Worm (Caenorhabditis elegans) whole organism, young adult: Measurements from ENCODE around the gene eat-6.

Experiments used
- B0035.1 ChIP-seq: sonication (generic microtip); optimal IDR thresholded peaks from 2 replicates; lab custom pipeline; 2016; ENCODE audit warnings: missing genetic modification characterization, mild to moderate bottlenecking, missing compliant biosample characterization, missing genotype, missing genetic modification reagents
- B0261.1 ChIP-seq: sonication (generic microtip); optimal IDR thresholded peaks from 2 replicates; lab custom pipeline; 2016; ENCODE audit warnings: mild to moderate bottlenecking, missing genetic modification characterization, moderate library complexity, missing compliant biosample characterization
- D2030.7 ChIP-seq: fragments of 200-800 bp; sonication (Bioruptor generic); IDR thresholded peaks from 2 replicates; pipeline ENCODE4 v1.3.6; 2022; ENCODE audit warnings: missing genetic modification reagents, missing genetic modification characterization, missing compliant biosample characterization
- F10E7.11 ChIP-seq: sonication (generic microtip); optimal IDR thresholded peaks from 2 replicates; lab custom pipeline; 2017; ENCODE audit warnings: mild to moderate bottlenecking, missing genetic modification characterization, moderate library complexity, missing compliant biosample characterization
- F39B2.1 ChIP-seq: fragments of 200-800 bp; sonication (Bioruptor generic); IDR thresholded peaks from 2 replicates; pipeline ENCODE4 v1.3.6; 2022; ENCODE audit warnings: missing genetic modification reagents, missing genetic modification characterization, missing compliant biosample characterization
- F52B5.7 ChIP-seq: sonication (generic microtip); optimal IDR thresholded peaks from 2 replicates; lab custom pipeline; 2016; ENCODE audit warnings: mild to moderate bottlenecking, missing genetic modification characterization, missing compliant biosample characterization
- F57A8.1 ChIP-seq: fragments of 200-800 bp; sonication (Bioruptor generic); optimal IDR thresholded peaks from 2 replicates; lab custom pipeline; 2018; ENCODE audit warnings: mild to moderate bottlenecking, missing genetic modification characterization, moderate library complexity, missing compliant biosample characterization
- K12H6.12 ChIP-seq: fragments of 200-800 bp; sonication (Bioruptor generic); optimal IDR thresholded peaks from 2 replicates; lab custom pipeline; 2018; ENCODE audit warnings: mild to moderate bottlenecking, missing genetic modification characterization, missing compliant biosample characterization
- Y53F4B.3 ChIP-seq: fragments of 200-800 bp; sonication (Bioruptor generic); IDR thresholded peaks from 2 replicates; pipeline ENCODE4 v1.3.6; 2022; ENCODE audit warnings: missing genetic modification reagents, missing genetic modification characterization, missing compliant biosample characterization
- Y56A3A.18 ChIP-seq: fragments of 200-800 bp; sonication (Bioruptor generic); IDR thresholded peaks from 2 replicates; pipeline ENCODE4 v1.3.6; 2022; ENCODE audit warnings: missing genetic modification reagents, missing genetic modification characterization, missing compliant biosample characterization
- Y79H2A.3 ChIP-seq: fragments of 200-800 bp; sonication (Bioruptor generic); conservative IDR thresholded peaks from 2 replicates; pipeline ENCODE4 v1.3.6; 2022; ENCODE audit warnings: missing genetic modification reagents, missing genetic modification characterization, missing compliant biosample characterization
- ZK185.1 ChIP-seq: sonication (generic microtip); optimal IDR thresholded peaks from 2 replicates; lab custom pipeline; 2016; ENCODE audit warnings: mild to moderate bottlenecking, missing genetic modification characterization, missing compliant biosample characterization; ENCODE audit not compliant: poor library complexity, severe bottlenecking
- athp-1 ChIP-seq: sonication (generic microtip); optimal IDR thresholded peaks from 2 replicates; lab custom pipeline; 2017; ENCODE audit warnings: mild to moderate bottlenecking, missing genetic modification characterization, missing compliant biosample characterization
- attf-5 ChIP-seq: fragments of 200-800 bp; sonication (Bioruptor generic); optimal IDR thresholded peaks from 2 replicates; lab custom pipeline; 2018; ENCODE audit warnings: mild to moderate bottlenecking, missing genetic modification characterization, missing compliant biosample characterization
- attf-6 ChIP-seq: fragments of 200-800 bp; sonication (Bioruptor generic); IDR thresholded peaks from 2 replicates; pipeline ENCODE4 v1.3.6; 2022; ENCODE audit warnings: missing genetic modification reagents, missing genetic modification characterization, missing compliant biosample characterization
- bed-1 ChIP-seq: fragments of 200-800 bp; sonication (Bioruptor generic); IDR thresholded peaks from 2 replicates; pipeline ENCODE4 v1.3.6; 2022; ENCODE audit warnings: missing genetic modification reagents, missing genetic modification characterization, missing compliant biosample characterization
- ccch-3 ChIP-seq: fragments of 200-800 bp; sonication (Bioruptor generic); optimal IDR thresholded peaks from 2 replicates; lab custom pipeline; 2018; ENCODE audit warnings: mild to moderate bottlenecking, missing genetic modification characterization, missing compliant biosample characterization
- ceh-40 ChIP-seq: fragments of 200-800 bp; sonication (Bioruptor generic); IDR thresholded peaks from 2 replicates; pipeline ENCODE4 v1.3.6; 2022; ENCODE audit warnings: missing genetic modification characterization, missing compliant biosample characterization
- dox-1 ChIP-seq: fragments of 200-800 bp; sonication (Bioruptor generic); IDR thresholded peaks from 2 replicates; pipeline ENCODE4 v1.3.6; 2022; ENCODE audit warnings: missing genetic modification reagents, missing genetic modification characterization, missing compliant biosample characterization
- dpl-1 ChIP-seq: fragments of 150-350 bp; optimal IDR thresholded peaks from 2 replicates; lab custom pipeline; 2014; ENCODE audit warnings: missing biosample characterization, missing genetic modification reagents, missing genetic modification characterization
- egrh-3 ChIP-seq: fragments of 200-800 bp; sonication (Bioruptor generic); IDR thresholded peaks from 2 replicates; pipeline ENCODE4 v1.3.6; 2022; ENCODE audit warnings: missing genetic modification reagents, missing genetic modification characterization, missing compliant biosample characterization
- ekl-4 ChIP-seq: fragments of 200-800 bp; sonication (Bioruptor generic); IDR thresholded peaks from 2 replicates; pipeline ENCODE4 v1.3.6; 2022; ENCODE audit warnings: missing genetic modification reagents, missing genetic modification characterization, missing compliant biosample characterization
- ets-4 ChIP-seq: fragments of 200-800 bp; sonication (Bioruptor generic); optimal IDR thresholded peaks from 2 replicates; lab custom pipeline; 2018; ENCODE audit warnings: mild to moderate bottlenecking, missing genetic modification characterization, missing compliant biosample characterization
- hsf-1 ChIP-seq: fragments of 200-800 bp; sonication (Bioruptor generic); IDR thresholded peaks from 2 replicates; pipeline ENCODE4 v1.3.6; 2022; ENCODE audit warnings: missing genetic modification reagents, missing genetic modification characterization, missing compliant biosample characterization
- lin-26 ChIP-seq: fragments of 200-800 bp; sonication (Bioruptor generic); IDR thresholded peaks from 2 replicates; pipeline ENCODE4 v1.3.6; 2022; ENCODE audit warnings: missing genetic modification reagents, missing genetic modification characterization, missing compliant biosample characterization
- lin-35 ChIP-seq, 3 experiments: fragments of 150-350 bp in 2 of 3; sonication (generic microtip) in 1 of 3; optimal IDR thresholded peaks; 2 replicates each; lab custom pipeline; 2014 to 2018; ENCODE audit warnings: missing biosample characterization in 3 of 3, missing genetic modification characterization in 3 of 3, missing genetic modification reagents in 3 of 3
- lir-1 ChIP-seq: fragments of 200-800 bp; sonication (Bioruptor generic); conservative IDR thresholded peaks from 2 replicates; pipeline ENCODE4 v1.3.6; 2022; ENCODE audit warnings: missing genetic modification reagents, missing genetic modification characterization, missing compliant biosample characterization
- lsy-27 ChIP-seq: sonication (generic microtip); optimal IDR thresholded peaks from 2 replicates; lab custom pipeline; 2017; ENCODE audit warnings: missing genetic modification characterization, mild to moderate bottlenecking, missing compliant biosample characterization, antibody characterized with exemption, missing genotype, borderline replicate concordance; ENCODE audit not compliant: insufficient read depth
- madf-3 ChIP-seq: fragments of 200-800 bp; sonication (Bioruptor generic); IDR thresholded peaks from 2 replicates; pipeline ENCODE4 v1.3.6; 2022; ENCODE audit warnings: missing genetic modification reagents, missing genetic modification characterization, missing compliant biosample characterization
- mel-28 ChIP-seq: sonication (generic microtip); optimal IDR thresholded peaks from 2 replicates; lab custom pipeline; 2016; ENCODE audit warnings: borderline replicate concordance, mild to moderate bottlenecking, missing genetic modification characterization, missing compliant biosample characterization
- nfya-1 ChIP-seq: sonication (generic microtip); optimal IDR thresholded peaks from 2 replicates; lab custom pipeline; 2017; ENCODE audit warnings: antibody characterized with exemption, missing compliant biosample characterization, missing genetic modification characterization, borderline replicate concordance; ENCODE audit not compliant: insufficient read depth
- nhr-120 ChIP-seq: fragments of 200-800 bp; sonication (Bioruptor generic); IDR thresholded peaks from 2 replicates; pipeline ENCODE4 v1.3.6; 2022; ENCODE audit warnings: missing genetic modification characterization, missing compliant biosample characterization
- nhr-90 ChIP-seq: sonication (generic microtip); optimal IDR thresholded peaks from 2 replicates; lab custom pipeline; 2016; ENCODE audit warnings: missing genotype, mild to moderate bottlenecking, missing genetic modification characterization, missing compliant biosample characterization
- rec-8 ChIP-seq, 2 experiments: sonication (generic microtip); optimal IDR thresholded peaks; 2 replicates each; lab custom pipeline; 2016; ENCODE audit warnings: mild to moderate bottlenecking in 2 of 2, missing genetic modification characterization in 2 of 2, missing genetic modification reagents in 2 of 2, missing genotype in 2 of 2, missing biosample characterization in 1 of 2, missing compliant biosample characterization in 1 of 2, moderate library complexity in 1 of 2
- repo-1 ChIP-seq: sonication (generic microtip); optimal IDR thresholded peaks from 2 replicates; lab custom pipeline; 2017; ENCODE audit warnings: mild to moderate bottlenecking, missing genetic modification characterization, missing compliant biosample characterization
- snpc-1.3 ChIP-seq: sonication (generic microtip); optimal IDR thresholded peaks from 2 replicates; lab custom pipeline; 2017; ENCODE audit warnings: missing genetic modification characterization, mild to moderate bottlenecking, missing compliant biosample characterization, antibody characterized with exemption, moderate library complexity, missing genotype, missing genetic modification reagents; ENCODE audit not compliant: insufficient read depth
- snpc-4 ChIP-seq, 5 experiments: fragments of 150-350 bp in 1 of 5; sonication (generic microtip) in 4 of 5; optimal IDR thresholded peaks; 2 replicates each; lab custom pipeline; 2014 to 2018; ENCODE audit warnings: missing genetic modification characterization in 5 of 5, missing biosample characterization in 3 of 5, antibody characterized with exemption in 2 of 5, mild to moderate bottlenecking in 2 of 5, missing compliant biosample characterization in 2 of 5, missing genotype in 2 of 5, moderate library complexity in 2 of 5, missing genetic modification reagents in 1 of 5
- somi-1 ChIP-seq: fragments of 200-800 bp; sonication (Bioruptor generic); optimal IDR thresholded peaks from 2 replicates; lab custom pipeline; 2018; ENCODE audit warnings: mild to moderate bottlenecking, missing genetic modification characterization, missing compliant biosample characterization
- sptf-2 ChIP-seq: fragments of 200-800 bp; sonication (Bioruptor generic); optimal IDR thresholded peaks from 2 replicates; lab custom pipeline; 2018; ENCODE audit warnings: mild to moderate bottlenecking, missing genetic modification characterization, missing compliant biosample characterization
- tbx-9 ChIP-seq: sonication (generic microtip); optimal IDR thresholded peaks from 2 replicates; lab custom pipeline; 2016; ENCODE audit warnings: borderline replicate concordance, missing genetic modification characterization, inconsistent platforms, missing compliant biosample characterization
- unc-62 ChIP-seq: fragments of 150-350 bp; optimal IDR thresholded peaks from 2 replicates; lab custom pipeline; 2014; ENCODE audit warnings: missing biosample characterization, missing genetic modification reagents, missing genetic modification characterization
- zim-3 ChIP-seq: sonication (generic microtip); optimal IDR thresholded peaks from 2 replicates; lab custom pipeline; 2017; ENCODE audit warnings: mild to moderate bottlenecking, missing genetic modification characterization, moderate library complexity, missing compliant biosample characterization
- ztf-25 ChIP-seq: fragments of 200-800 bp; sonication (Bioruptor generic); IDR thresholded peaks from 2 replicates; pipeline ENCODE4 v1.3.6; 2022; ENCODE audit warnings: missing genetic modification reagents, missing genetic modification characterization, missing compliant biosample characterization
- ztf-28 ChIP-seq: fragments of 200-800 bp; sonication (Bioruptor generic); IDR thresholded peaks from 2 replicates; pipeline ENCODE4 v1.3.6; 2022; ENCODE audit warnings: missing genetic modification reagents, missing genetic modification characterization, missing compliant biosample characterization
- ztf-3 ChIP-seq: fragments of 200-800 bp; sonication (Bioruptor generic); optimal IDR thresholded peaks from 2 replicates; lab custom pipeline; 2018; ENCODE audit warnings: mild to moderate bottlenecking, missing genetic modification characterization, missing compliant biosample characterization
- ztf-6 ChIP-seq: fragments of 200-800 bp; sonication (Bioruptor generic); IDR thresholded peaks from 2 replicates; pipeline ENCODE4 v1.3.6; 2022; ENCODE audit warnings: missing genetic modification reagents, missing genetic modification characterization, missing compliant biosample characterization

eat-6 gene

DNA sequence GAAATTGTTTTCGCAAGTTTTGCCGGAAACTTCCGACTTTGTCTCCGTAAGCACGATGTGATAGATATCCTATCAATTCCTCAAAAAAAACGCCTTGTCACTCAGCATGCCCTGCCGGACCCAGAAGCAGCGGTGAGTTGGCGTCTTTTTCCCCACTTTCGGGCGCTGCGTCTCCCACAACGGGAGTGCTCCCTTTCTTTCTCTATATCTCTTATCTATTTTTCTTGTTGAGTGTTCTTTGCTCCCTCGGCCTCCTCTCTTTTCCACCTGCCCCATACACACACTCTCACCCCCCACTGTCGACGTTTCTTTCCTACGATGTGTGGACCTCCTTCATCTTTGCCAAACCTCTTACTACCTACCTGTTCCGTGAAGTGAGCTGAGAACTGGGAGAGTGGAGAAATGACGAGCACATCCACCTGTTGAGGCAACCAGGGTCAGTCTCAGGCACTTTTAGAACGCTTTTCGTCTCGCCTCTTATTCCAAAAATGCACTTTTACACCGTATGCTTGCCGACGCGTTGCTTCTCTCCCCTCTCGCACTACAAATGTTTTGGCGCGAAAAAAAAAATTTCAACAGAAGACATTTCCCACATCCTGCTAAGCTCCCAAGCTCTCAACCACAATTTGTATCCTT, 43.8 kb downstream of the eat-6 start (continued):
- TF ChIP-seq ztf-25 (GFP tag; lab: Robert Waterston, UW) (no peak), tbx-9 (tag; lab: Kevin White, UChicago) (no peak), nhr-90 (peak; percentile 5), somi-1 (GFP tag; lab: Kevin White, UChicago) (peak; percentile 74), attf-5 (peak; percentile 32), dox-1 (peak; percentile 62; the same call in 1 of the 2 replicates), ccch-3 (GFP tag; lab: Kevin White, UChicago) (no peak), nhr-120 (GFP tag; lab: Robert Waterston, UW) (no peak), K12H6.12 (peak; percentile 80), B0261.1 (tag; lab: Kevin White, UChicago) (no peak), Y53F4B.3 (no peak), egrh-3 (peak; percentile 54; the same call in 1 of the 2 replicates), attf-6 (GFP tag; lab: Robert Waterston, UW) (no peak), ztf-3 (no peak), D2030.7 (GFP tag; lab: Robert Waterston, UW) (no peak), nfya-1 (no peak), B0035.1 (tag; lab: Kevin White, UChicago) (no peak), snpc-1.3 (tag; lab: Kevin White, UChicago) (no peak), ets-4 (GFP tag; lab: Kevin White, UChicago) (no peak), ekl-4 (GFP tag; lab: Robert Waterston, UW) (no peak), ZK185.1 (no peak), Y79H2A.3 (GFP tag; lab: Robert Waterston, UW) (no peak), lir-1 (GFP tag; lab: Robert Waterston, UW) (peak; percentile 37; the same call in 1 of the 2 replicates), ztf-6 (no peak), madf-3 (no peak), repo-1 (tag; lab: Kevin White, UChicago) (no peak), dpl-1 (no peak), zim-3 (peak; percentile 45), bed-1 (GFP tag; lab: Robert Waterston, UW) (no peak), unc-62 (peak; percentile 54), rec-8 (tag; optimal IDR thresholded peaks at IDR 0.05; lab: Kevin White, UChicago) (no peak), F57A8.1 (GFP tag; lab: Kevin White, UChicago) (no peak), athp-1 (tag; lab: Kevin White, UChicago) (peak; percentile 3), sptf-2 (GFP tag; lab: Kevin White, UChicago) (no peak), snpc-4 (GFP tag; optimal IDR thresholded peaks at IDR 0.05; lab: Kevin White, UChicago) (no peak), snpc-4 (tag; optimal IDR thresholded peaks at IDR 0.05; lab: Kevin White, UChicago) (peak in 2 of 4 experiments; percentile 27 to 56), hsf-1 (GFP tag; lab: Robert Waterston, UW) (no peak), lin-35 (GFP tag; optimal IDR thresholded peaks at IDR 0.05; lab: Kevin White, UChicago) (peak in 1 of 3 experiments; percentile 49), lin-26 (GFP tag; lab: Robert Waterston, UW) (0 out of 2 replicates have a peak, but pooled peaks have one; percentile 59), F39B2.1 (no peak), mel-28 (no peak), F10E7.11 (no peak), ztf-28 (GFP tag; lab: Robert Waterston, UW) (no peak), Y56A3A.18 (GFP tag; lab: Robert Waterston, UW) (no peak), ceh-40 (GFP tag; lab: Robert Waterston, UW) (no peak), lsy-27 (tag; lab: Kevin White, UChicago) (no peak), F52B5.7 (tag; lab: Kevin White, UChicago) (peak; percentile 4)
